Worm (Caenorhabditis elegans) whole organism, young adult: Measurements from ENCODE around the gene ZK353.3.
A peak's percentile ranks its signal among the peaks of the same experiment; 100 is the strongest.

Source experiments
- B0019.2 ChIP-seq: fragments of 200-800 bp; sonication (Bioruptor generic); conservative IDR thresholded peaks from 2 replicates; pipeline ENCODE4 v1.3.6; 2022; ENCODE audit warnings: missing genetic modification reagents, missing genetic modification characterization, missing compliant biosample characterization
- C17E4.6 ChIP-seq: fragments of 200-800 bp; sonication (Bioruptor generic); IDR thresholded peaks from 2 replicates; pipeline ENCODE4 v1.3.6; 2022; ENCODE audit warnings: missing genetic modification reagents, missing genetic modification characterization, missing compliant biosample characterization
- F10E7.11 ChIP-seq: sonication (generic microtip); optimal IDR thresholded peaks from 2 replicates; lab custom pipeline; 2017; ENCODE audit warnings: mild to moderate bottlenecking, missing genetic modification characterization, moderate library complexity, missing compliant biosample characterization
- F22D6.2 ChIP-seq: sonication (generic microtip); optimal IDR thresholded peaks from 2 replicates; lab custom pipeline; 2016; ENCODE audit warnings: mild to moderate bottlenecking, missing genetic modification characterization, missing compliant biosample characterization
- F57A8.1 ChIP-seq: fragments of 200-800 bp; sonication (Bioruptor generic); optimal IDR thresholded peaks from 2 replicates; lab custom pipeline; 2018; ENCODE audit warnings: mild to moderate bottlenecking, missing genetic modification characterization, moderate library complexity, missing compliant biosample characterization
- F57C9.4 ChIP-seq: sonication (generic microtip); optimal IDR thresholded peaks from 2 replicates; lab custom pipeline; 2017; ENCODE audit warnings: mild to moderate bottlenecking, missing genetic modification characterization, missing compliant biosample characterization
- K12H6.12 ChIP-seq: fragments of 200-800 bp; sonication (Bioruptor generic); optimal IDR thresholded peaks from 2 replicates; lab custom pipeline; 2018; ENCODE audit warnings: mild to moderate bottlenecking, missing genetic modification characterization, missing compliant biosample characterization
- T26A5.8 ChIP-seq: sonication (generic microtip); optimal IDR thresholded peaks from 2 replicates; lab custom pipeline; 2016; ENCODE audit warnings: missing genetic modification characterization, missing compliant biosample characterization
- Y53F4B.3 ChIP-seq: fragments of 200-800 bp; sonication (Bioruptor generic); IDR thresholded peaks from 2 replicates; pipeline ENCODE4 v1.3.6; 2022; ENCODE audit warnings: missing genetic modification reagents, missing genetic modification characterization, missing compliant biosample characterization
- Y67H2A.10 ChIP-seq: fragments of 200-800 bp; sonication (Bioruptor generic); conservative IDR thresholded peaks from 2 replicates; pipeline ENCODE4 v1.3.6; 2022; ENCODE audit warnings: missing genetic modification reagents, missing genetic modification characterization, missing compliant biosample characterization
- Y79H2A.3 ChIP-seq: fragments of 200-800 bp; sonication (Bioruptor generic); conservative IDR thresholded peaks from 2 replicates; pipeline ENCODE4 v1.3.6; 2022; ENCODE audit warnings: missing genetic modification reagents, missing genetic modification characterization, missing compliant biosample characterization
- aptf-2 ChIP-seq: fragments of 200-800 bp; sonication (Bioruptor generic); conservative IDR thresholded peaks from 2 replicates; pipeline ENCODE4 v1.3.6; 2022; ENCODE audit warnings: missing genetic modification reagents, missing genetic modification characterization, missing compliant biosample characterization
- attf-3 ChIP-seq: fragments of 200-800 bp; sonication (Bioruptor generic); conservative IDR thresholded peaks from 2 replicates; pipeline ENCODE4 v1.3.6; 2022; ENCODE audit warnings: missing genetic modification reagents, missing genetic modification characterization, missing compliant biosample characterization
- bed-1 ChIP-seq: fragments of 200-800 bp; sonication (Bioruptor generic); IDR thresholded peaks from 2 replicates; pipeline ENCODE4 v1.3.6; 2022; ENCODE audit warnings: missing genetic modification reagents, missing genetic modification characterization, missing compliant biosample characterization
- bed-2 ChIP-seq: fragments of 200-800 bp; sonication (Bioruptor generic); IDR thresholded peaks from 2 replicates; pipeline ENCODE4 v1.3.6; 2022; ENCODE audit warnings: missing genetic modification reagents, missing genetic modification characterization, missing compliant biosample characterization
- ccch-3 ChIP-seq: fragments of 200-800 bp; sonication (Bioruptor generic); optimal IDR thresholded peaks from 2 replicates; lab custom pipeline; 2018; ENCODE audit warnings: mild to moderate bottlenecking, missing genetic modification characterization, missing compliant biosample characterization
- ceh-40 ChIP-seq: fragments of 200-800 bp; sonication (Bioruptor generic); IDR thresholded peaks from 2 replicates; pipeline ENCODE4 v1.3.6; 2022; ENCODE audit warnings: missing genetic modification characterization, missing compliant biosample characterization
- ceh-79 ChIP-seq: sonication (generic microtip); optimal IDR thresholded peaks from 2 replicates; lab custom pipeline; 2017; ENCODE audit warnings: mild to moderate bottlenecking, missing genetic modification characterization, missing compliant biosample characterization
- die-1 ChIP-seq: sonication (generic microtip); optimal IDR thresholded peaks from 2 replicates; lab custom pipeline; 2016; ENCODE audit warnings: missing genotype, mild to moderate bottlenecking, missing genetic modification characterization, missing compliant biosample characterization
- dox-1 ChIP-seq: fragments of 200-800 bp; sonication (Bioruptor generic); IDR thresholded peaks from 2 replicates; pipeline ENCODE4 v1.3.6; 2022; ENCODE audit warnings: missing genetic modification reagents, missing genetic modification characterization, missing compliant biosample characterization
- dpff-1 ChIP-seq: sonication (generic microtip); optimal IDR thresholded peaks from 2 replicates; lab custom pipeline; 2017; ENCODE audit warnings: mild to moderate bottlenecking, missing genetic modification characterization, missing compliant biosample characterization
- dpl-1 ChIP-seq: fragments of 150-350 bp; optimal IDR thresholded peaks from 2 replicates; lab custom pipeline; 2014; ENCODE audit warnings: missing biosample characterization, missing genetic modification reagents, missing genetic modification characterization
- egrh-3 ChIP-seq: fragments of 200-800 bp; sonication (Bioruptor generic); IDR thresholded peaks from 2 replicates; pipeline ENCODE4 v1.3.6; 2022; ENCODE audit warnings: missing genetic modification reagents, missing genetic modification characterization, missing compliant biosample characterization
- ets-4 ChIP-seq: fragments of 200-800 bp; sonication (Bioruptor generic); optimal IDR thresholded peaks from 2 replicates; lab custom pipeline; 2018; ENCODE audit warnings: mild to moderate bottlenecking, missing genetic modification characterization, missing compliant biosample characterization
- gei-17 ChIP-seq: fragments of 200-800 bp; sonication (Bioruptor generic); optimal IDR thresholded peaks from 2 replicates; lab custom pipeline; 2018; ENCODE audit warnings: mild to moderate bottlenecking, missing genetic modification characterization, missing compliant biosample characterization
- him-1 ChIP-seq: sonication (generic microtip); optimal IDR thresholded peaks from 2 replicates; lab custom pipeline; 2016; ENCODE audit warnings: missing genotype, missing genetic modification reagents, missing genetic modification characterization, missing compliant biosample characterization
- hlh-12 ChIP-seq: sonication (generic microtip); optimal IDR thresholded peaks from 2 replicates; lab custom pipeline; 2016; ENCODE audit warnings: missing genetic modification characterization, missing compliant biosample characterization
- hlh-26 ChIP-seq: fragments of 200-800 bp; sonication (Bioruptor generic); conservative IDR thresholded peaks from 2 replicates; pipeline ENCODE4 v1.3.6; 2022; ENCODE audit warnings: missing genetic modification reagents, missing genetic modification characterization, missing compliant biosample characterization
- hmg-20 ChIP-seq: fragments of 200-800 bp; sonication (Bioruptor generic); IDR thresholded peaks from 2 replicates; pipeline ENCODE4 v1.3.6; 2022; ENCODE audit warnings: missing genetic modification reagents, missing genetic modification characterization, missing compliant biosample characterization
- hsf-1 ChIP-seq: fragments of 200-800 bp; sonication (Bioruptor generic); IDR thresholded peaks from 2 replicates; pipeline ENCODE4 v1.3.6; 2022; ENCODE audit warnings: missing genetic modification reagents, missing genetic modification characterization, missing compliant biosample characterization
- lag-1 ChIP-seq: fragments of 200-800 bp; sonication (Bioruptor generic); IDR thresholded peaks from 2 replicates; pipeline ENCODE4 v1.3.6; 2022; ENCODE audit warnings: missing genetic modification reagents, missing genetic modification characterization, missing compliant biosample characterization
- let-526 ChIP-seq: fragments of 200-800 bp; sonication (Bioruptor generic); IDR thresholded peaks from 2 replicates; pipeline ENCODE4 v1.3.6; 2022; ENCODE audit warnings: missing genetic modification reagents, missing genetic modification characterization, missing compliant biosample characterization
- lir-1 ChIP-seq: fragments of 200-800 bp; sonication (Bioruptor generic); conservative IDR thresholded peaks from 2 replicates; pipeline ENCODE4 v1.3.6; 2022; ENCODE audit warnings: missing genetic modification reagents, missing genetic modification characterization, missing compliant biosample characterization
- madf-10 ChIP-seq: sonication (generic microtip); optimal IDR thresholded peaks from 2 replicates; lab custom pipeline; 2016; ENCODE audit warnings: mild to moderate bottlenecking, missing genetic modification characterization, missing compliant biosample characterization
- madf-8 ChIP-seq: fragments of 200-800 bp; sonication (Bioruptor generic); conservative IDR thresholded peaks from 2 replicates; pipeline ENCODE4 v1.3.6; 2022; ENCODE audit warnings: missing genetic modification reagents, missing genetic modification characterization, missing compliant biosample characterization
- mel-28 ChIP-seq: sonication (generic microtip); optimal IDR thresholded peaks from 2 replicates; lab custom pipeline; 2016; ENCODE audit warnings: borderline replicate concordance, mild to moderate bottlenecking, missing genetic modification characterization, missing compliant biosample characterization
- nfyb-1 ChIP-seq: fragments of 200-800 bp; sonication (Bioruptor generic); IDR thresholded peaks from 2 replicates; pipeline ENCODE4 v1.3.6; 2022; ENCODE audit warnings: missing genetic modification reagents, missing genetic modification characterization, missing compliant biosample characterization
- nhr-27 ChIP-seq: fragments of 200-800 bp; sonication (Bioruptor generic); optimal IDR thresholded peaks from 2 replicates; lab custom pipeline; 2018; ENCODE audit warnings: mild to moderate bottlenecking, missing genetic modification characterization, moderate library complexity, missing compliant biosample characterization
- sea-2 ChIP-seq: fragments of 200-800 bp; sonication (Bioruptor generic); IDR thresholded peaks from 2 replicates; pipeline ENCODE4 v1.3.6; 2022; ENCODE audit warnings: missing genetic modification characterization, missing compliant biosample characterization
- snpc-1.3 ChIP-seq: sonication (generic microtip); optimal IDR thresholded peaks from 2 replicates; lab custom pipeline; 2017; ENCODE audit warnings: missing genetic modification characterization, mild to moderate bottlenecking, missing compliant biosample characterization, antibody characterized with exemption, moderate library complexity, missing genotype, missing genetic modification reagents; ENCODE audit not compliant: insufficient read depth
- tbp1 ChIP-seq: fragments of 200-800 bp; sonication (Bioruptor generic); optimal IDR thresholded peaks from 2 replicates; lab custom pipeline; 2018; ENCODE audit warnings: mild to moderate bottlenecking, missing genetic modification characterization, missing compliant biosample characterization
- unc-130 ChIP-seq: sonication (generic microtip); optimal IDR thresholded peaks from 2 replicates; lab custom pipeline; 2016; ENCODE audit warnings: missing genetic modification reagents, missing genetic modification characterization, missing compliant biosample characterization
- ztf-18 ChIP-seq: sonication (generic microtip); optimal IDR thresholded peaks from 2 replicates; lab custom pipeline; 2016; ENCODE audit warnings: missing genotype, mild to moderate bottlenecking, missing genetic modification characterization, missing compliant biosample characterization
- ztf-26 ChIP-seq: sonication (generic microtip); optimal IDR thresholded peaks from 2 replicates; lab custom pipeline; 2017; ENCODE audit warnings: missing genetic modification characterization, missing compliant biosample characterization
- ztf-6 ChIP-seq: fragments of 200-800 bp; sonication (Bioruptor generic); IDR thresholded peaks from 2 replicates; pipeline ENCODE4 v1.3.6; 2022; ENCODE audit warnings: missing genetic modification reagents, missing genetic modification characterization, missing compliant biosample characterization

Gene ZK353.3

ce11 chrIII:8358213-8358672, 37.5 kb upstream of the ZK353.3 start, which contains the start of the genes R05D3.8 and rfp-1 (continued):
- TF ChIP-seq hsf-1 (GFP tag; lab: Robert Waterston, UW) (peak; percentile 79), F10E7.11 (tag; lab: Kevin White, UChicago) (no peak), tbp1 (peak; percentile 52), F22D6.2 (tag; lab: Kevin White, UChicago) (no peak), madf-10 (tag; lab: Kevin White, UChicago) (no peak), hmg-20 (no peak), Y53F4B.3 (GFP tag; lab: Robert Waterston, UW) (no peak), dpff-1 (no peak), madf-8 (GFP tag; lab: Robert Waterston, UW) (peak; percentile 52), ets-4 (no peak), bed-1 (GFP tag; lab: Robert Waterston, UW) (no peak), die-1 (tag; lab: Kevin White, UChicago) (no peak), C17E4.6 (GFP tag; lab: Robert Waterston, UW) (no peak), attf-3 (GFP tag; lab: Robert Waterston, UW) (peak; percentile 68), lir-1 (no peak; the same call in 1 of the 2 replicates), nfyb-1 (peak; percentile 67; the same call in 1 of the 2 replicates), ccch-3 (GFP tag; lab: Kevin White, UChicago) (no peak), K12H6.12 (tag; lab: Kevin White, UChicago) (no peak), ceh-40 (GFP tag; lab: Robert Waterston, UW) (no peak), ztf-18 (no peak), dpl-1 (GFP tag; lab: Kevin White, UChicago) (peak; percentile 28), him-1 (no peak), B0019.2 (0 out of 2 replicates have a peak, but pooled peaks have one; percentile 8), hlh-26 (GFP tag; lab: Robert Waterston, UW) (no peak), ztf-26 (tag; lab: Kevin White, UChicago) (no peak), nhr-27 (tag; lab: Kevin White, UChicago) (no peak), aptf-2 (no peak), hlh-12 (tag; lab: Kevin White, UChicago) (no peak), bed-2 (GFP tag; lab: Robert Waterston, UW) (no peak), mel-28 (tag; lab: Kevin White, UChicago) (no peak), sea-2 (no peak), let-526 (no peak), F57C9.4 (tag; lab: Kevin White, UChicago) (no peak), unc-130 (no peak), F57A8.1 (GFP tag; lab: Kevin White, UChicago) (no peak), dox-1 (peak; percentile 79), Y79H2A.3 (GFP tag; lab: Robert Waterston, UW) (0 out of 2 replicates have a peak, but pooled peaks have one; percentile 50), Y67H2A.10 (GFP tag; lab: Robert Waterston, UW) (no peak), ztf-6 (GFP tag; lab: Robert Waterston, UW) (no peak), snpc-1.3 (tag; lab: Kevin White, UChicago) (peak; percentile 58), ceh-79 (tag; lab: Kevin White, UChicago) (no peak), T26A5.8 (tag; lab: Kevin White, UChicago) (no peak), gei-17 (GFP tag; lab: Kevin White, UChicago) (no peak), egrh-3 (GFP tag; lab: Robert Waterston, UW) (no peak), lag-1 (GFP tag; lab: Robert Waterston, UW) (no peak)
